Fruit fly (Drosophila melanogaster): Measurements from ENCODE around the gene Smyd3.
A peak's percentile ranks its signal among the peaks of the same experiment; 100 is the strongest.

Smyd3 gene

dm6 chrX:2608470-2609157 is at the start of gene Smyd3 (continued):
- TF ChIP-seq CG17385 (GFP tag; optimal IDR thresholded peaks at IDR 0.05) (peak; percentile 67), H2.0 (GFP tag; IDR thresholded peaks at IDR 0.05) (peak; percentile 78), tx (GFP tag; optimal IDR thresholded peaks at IDR 0.05) (peak; percentile 48), rib (GFP tag; IDR thresholded peaks at IDR 0.05) (peak; percentile 79), CrebB (tag; optimal IDR thresholded peaks at IDR 0.05) (peak; percentile 58), CG9932 (GFP tag; IDR thresholded peaks at IDR 0.05) (peak; percentile 88), CG17328 (GFP tag; IDR thresholded peaks at IDR 0.05) (peak; percentile 80), CG8089 (GFP tag; optimal IDR thresholded peaks at IDR 0.05) (peak; percentile 32), br (optimal IDR thresholded peaks at IDR 0.05) (no peak), Ssrp (tag; optimal IDR thresholded peaks at IDR 0.05) (peak; percentile 60), ftz-f1 (GFP tag; optimal IDR thresholded peaks at IDR 0.05) (peak; percentile 75), pzg (GFP tag; optimal IDR thresholded peaks at IDR 0.05) (peak; percentile 43), HmgZ (tag; optimal IDR thresholded peaks at IDR 0.05) (peak; percentile 67), pho (GFP tag; optimal IDR thresholded peaks at IDR 0.05) (peak; percentile 73), otp (GFP tag; IDR thresholded peaks at IDR 0.05) (peak; percentile 84), Sin3A (optimal IDR thresholded peaks at IDR 0.05) (no peak), dm (GFP tag; optimal IDR thresholded peaks at IDR 0.05) (peak; percentile 66), Dek (tag; optimal IDR thresholded peaks at IDR 0.05) (peak; percentile 61), Doc3 (GFP tag; IDR thresholded peaks at IDR 0.05; ENCODE audit: partially characterized antibody) (no peak), CG18619 (GFP tag; optimal IDR thresholded peaks at IDR 0.05) (peak; percentile 67), CG17361 (GFP tag; IDR thresholded peaks at IDR 0.05) (peak; percentile 66), HLHmδ (GFP tag; optimal IDR thresholded peaks at IDR 0.05) (no peak), lola (GFP tag; optimal IDR thresholded peaks at IDR 0.05) (peak in 1 of 3 experiments; percentile 50), CG11696 (GFP tag; IDR thresholded peaks at IDR 0.05) (peak; percentile 70), CG11504 (tag; optimal IDR thresholded peaks at IDR 0.05) (no peak), CG11456 (GFP tag; IDR thresholded peaks at IDR 0.05) (peak; percentile 88), CG6689 (GFP tag; IDR thresholded peaks at IDR 0.05) (peak; percentile 83), sisA (GFP tag; IDR thresholded peaks at IDR 0.05) (peak; percentile 81), kay (GFP tag; optimal IDR thresholded peaks at IDR 0.05) (peak; percentile 44), CG9817 (tag; optimal IDR thresholded peaks at IDR 0.05) (peak; percentile 63), HLH54F (GFP tag; optimal IDR thresholded peaks at IDR 0.05) (peak; percentile 85), CG12236 (GFP tag; optimal IDR thresholded peaks at IDR 0.05) (no peak), CG14014 (GFP tag; IDR thresholded peaks at IDR 0.05) (peak; percentile 85), scrt (GFP tag; optimal IDR thresholded peaks at IDR 0.05) (no peak), CG8290 (GFP tag; optimal IDR thresholded peaks at IDR 0.05) (peak; percentile 61), CG8290 (tag; optimal IDR thresholded peaks at IDR 0.05) (no peak), Chrac-16 (GFP tag; optimal IDR thresholded peaks at IDR 0.05) (peak; percentile 80), zen (tag; optimal IDR thresholded peaks at IDR 0.05) (peak; percentile 44), CG14441 (GFP tag; IDR thresholded peaks at IDR 0.05) (peak; percentile 87), NC2β (GFP tag; optimal IDR thresholded peaks at IDR 0.05) (peak; percentile 74), Atf-2 (GFP tag; optimal IDR thresholded peaks at IDR 0.05) (peak; percentile 65), yki (optimal IDR thresholded peaks at IDR 0.05) (no peak), wdn (GFP tag; IDR thresholded peaks at IDR 0.05) (peak; percentile 72), Dref (GFP tag; IDR thresholded peaks at IDR 0.05) (0 out of 2 replicates have a peak, but pooled peaks have one; percentile 26), dan (GFP tag; IDR thresholded peaks at IDR 0.05) (no peak), CG15696 (tag; optimal IDR thresholded peaks at IDR 0.05) (peak; percentile 38), wor (GFP tag; IDR thresholded peaks at IDR 0.05) (peak; percentile 48), B-H2 (GFP tag; optimal IDR thresholded peaks at IDR 0.05) (peak; percentile 52), Hmr (GFP tag; optimal IDR thresholded peaks at IDR 0.05) (peak; percentile 80), Mad (GFP tag; optimal IDR thresholded peaks at IDR 0.05) (peak; percentile 57), ab (GFP tag; optimal IDR thresholded peaks at IDR 0.05) (peak; percentile 59), CG2889 (GFP tag; IDR thresholded peaks at IDR 0.05) (peak; percentile 76)
